Fruit fly (Drosophila melanogaster) whole organism, embryonic: ENCODE measurements around the gene t-Grip84.
A peak's percentile ranks its signal among the peaks of the same experiment; 100 is the strongest.

Source experiments
- Blimp-1 ChIP-seq: fragments of 200-800 bp; sonication (Bioruptor generic); optimal IDR thresholded peaks from 3 replicates; lab custom pipeline; 2018; ENCODE audit warnings: missing biosample characterization, missing genetic modification characterization, mild to moderate bottlenecking, moderate library complexity, missing genetic modification reagents
- CG10543 ChIP-seq: fragments of 200-800 bp; sonication (Bioruptor generic); optimal IDR thresholded peaks from 3 replicates; lab custom pipeline; 2017; ENCODE audit warnings: missing biosample characterization, mild to moderate bottlenecking, missing genetic modification characterization, moderate library complexity
- CG11504 ChIP-seq: fragments of 200-800 bp; sonication (Bioruptor generic); optimal IDR thresholded peaks from 3 replicates; lab custom pipeline; 2019; ENCODE audit warnings: missing biosample characterization, mild to moderate bottlenecking, missing genetic modification characterization, moderate library complexity
- CG1233 ChIP-seq: fragments of 200-800 bp; sonication (Bioruptor generic); optimal IDR thresholded peaks from 4 replicates; lab custom pipeline; 2018; ENCODE audit warnings: missing biosample characterization, mild to moderate bottlenecking, missing genetic modification characterization
- CG14441 ChIP-seq: fragments of 200-800 bp; sonication (Bioruptor generic); IDR thresholded peaks from 2 replicates; pipeline ENCODE4 v1.3.6; 2022; ENCODE audit warnings: missing biosample characterization, missing genetic modification characterization
- CG17186 ChIP-seq: fragments of 200-800 bp; sonication (Bioruptor generic); optimal IDR thresholded peaks from 3 replicates; lab custom pipeline; 2017; ENCODE audit warnings: missing biosample characterization, missing genetic modification reagents, missing genetic modification characterization
- CG17359 ChIP-seq: fragments of 200-800 bp; sonication (Bioruptor generic); optimal IDR thresholded peaks from 3 replicates; lab custom pipeline; 2018; ENCODE audit warnings: missing biosample characterization, mild to moderate bottlenecking, missing genetic modification characterization, moderate library complexity
- CG17802 ChIP-seq: fragments of 200-800 bp; sonication (Bioruptor generic); optimal IDR thresholded peaks from 2 replicates; lab custom pipeline; 2018; ENCODE audit warnings: missing biosample characterization, mild to moderate bottlenecking, missing genetic modification characterization, moderate library complexity
- CG2678 ChIP-seq: fragments of 200-800 bp; sonication (Bioruptor generic); optimal IDR thresholded peaks from 3 replicates; lab custom pipeline; 2019; ENCODE audit warnings: missing biosample characterization, mild to moderate bottlenecking, missing genetic modification characterization, moderate library complexity
- CG2712 ChIP-seq: fragments of 200-800 bp; optimal IDR thresholded peaks from 3 replicates; lab custom pipeline; 2019; ENCODE audit warnings: missing biosample characterization, mild to moderate bottlenecking, missing genetic modification characterization, moderate library complexity
- CG31441 ChIP-seq: fragments of 200-800 bp; sonication (Bioruptor generic); IDR thresholded peaks from 2 replicates; pipeline ENCODE4 v1.3.6; 2022; ENCODE audit warnings: missing biosample characterization, missing genetic modification characterization
- CG3726 ChIP-seq: fragments of 200-800 bp; sonication (Bioruptor generic); IDR thresholded peaks from 3 replicates; pipeline ENCODE4, ENCODE4 v1.3.6; 2022; ENCODE audit warnings: missing biosample characterization, missing genetic modification characterization
- CG5180 ChIP-seq: fragments of 200-800 bp; sonication (Bioruptor generic); optimal IDR thresholded peaks from 3 replicates; lab custom pipeline; 2017; ENCODE audit warnings: missing biosample characterization, missing genetic modification characterization, mild to moderate bottlenecking, moderate library complexity, missing genetic modification reagents
- CG6654 ChIP-seq: fragments of 200-800 bp; sonication (Bioruptor generic); optimal IDR thresholded peaks from 2 replicates; lab custom pipeline; 2017; ENCODE audit warnings: missing biosample characterization, mild to moderate bottlenecking, missing genetic modification characterization
- CG7271 ChIP-seq: fragments of 200-800 bp; sonication (Bioruptor generic); optimal IDR thresholded peaks from 2 replicates; lab custom pipeline; 2018; ENCODE audit warnings: missing biosample characterization, mild to moderate bottlenecking, missing genetic modification characterization, moderate library complexity
- CG7839 ChIP-seq: fragments of 200-800 bp; sonication (Bioruptor generic); optimal IDR thresholded peaks from 3 replicates; lab custom pipeline; 2018; ENCODE audit warnings: missing biosample characterization, mild to moderate bottlenecking, missing genetic modification characterization, moderate library complexity
- CG8089 ChIP-seq: fragments of 200-800 bp; sonication (Bioruptor generic); optimal IDR thresholded peaks from 3 replicates; lab custom pipeline; 2016; ENCODE audit warnings: missing biosample characterization, missing genetic modification characterization
- CHES-1-like ChIP-seq: fragments of 200-800 bp; sonication (Bioruptor generic); optimal IDR thresholded peaks from 2 replicates; lab custom pipeline; 2016; ENCODE audit warnings: missing biosample characterization, missing genetic modification characterization
- CkIIα-i1 ChIP-seq: fragments of 200-800 bp; sonication (Bioruptor generic); IDR thresholded peaks from 2 replicates; pipeline ENCODE4 v1.3.6; 2022; ENCODE audit warnings: missing biosample characterization, missing genetic modification characterization
- CoRest ChIP-seq: fragments of 200-800 bp; sonication (Bioruptor generic); optimal IDR thresholded peaks from 3 replicates; lab custom pipeline; 2018; ENCODE audit warnings: missing biosample characterization, mild to moderate bottlenecking, missing genetic modification characterization, moderate library complexity
- ERR ChIP-seq: fragments of 200-800 bp; sonication (Bioruptor generic); optimal IDR thresholded peaks from 2 replicates; lab custom pipeline; 2016; ENCODE audit warnings: missing biosample characterization, missing genetic modification characterization
- GATAe ChIP-seq: fragments of 200-800 bp; sonication (Bioruptor generic); conservative IDR thresholded peaks from 2 replicates; pipeline ENCODE4 v1.3.6; 2022; ENCODE audit warnings: missing biosample characterization, missing genetic modification characterization
- MTF-1 ChIP-seq: fragments of 200-800 bp; sonication (Bioruptor generic); optimal IDR thresholded peaks from 2 replicates; lab custom pipeline; 2018; ENCODE audit warnings: missing biosample characterization, mild to moderate bottlenecking, missing genetic modification characterization, borderline replicate concordance
- Med ChIP-seq: fragments of 200-800 bp; sonication (Bioruptor generic); peaks from one replicate; lab custom pipeline; 2016; ENCODE audit warnings: missing biosample characterization, missing genetic modification characterization, mild to moderate bottlenecking, inconsistent platforms, moderate library complexity
- Nf-YA ChIP-seq: fragments of 200-800 bp; sonication (Bioruptor generic); IDR thresholded peaks from 2 replicates; pipeline ENCODE4 v1.3.6; 2022; ENCODE audit warnings: missing biosample characterization, missing genetic modification characterization
- Rx ChIP-seq: fragments of 200-800 bp; sonication (Bioruptor generic); IDR thresholded peaks from 2 replicates; pipeline ENCODE4 v1.3.6; 2022; ENCODE audit warnings: missing biosample characterization, missing genetic modification characterization
- Six4 ChIP-seq: fragments of 200-800 bp; sonication (Bioruptor generic); optimal IDR thresholded peaks from 2 replicates; lab custom pipeline; 2016; ENCODE audit warnings: missing biosample characterization, missing genetic modification characterization
- Xbp1 ChIP-seq: fragments of 200-800 bp; sonication (Bioruptor generic); optimal IDR thresholded peaks from 3 replicates; lab custom pipeline; 2016; ENCODE audit warnings: missing biosample characterization, mild to moderate bottlenecking, missing genetic modification characterization
- aop ChIP-seq: fragments of 200-800 bp; sonication (Bioruptor generic); IDR thresholded peaks from 2 replicates; pipeline ENCODE4 v1.3.6; 2022; ENCODE audit warnings: missing biosample characterization, missing genetic modification characterization
- ase ChIP-seq: fragments of 200-800 bp; sonication (Bioruptor generic); IDR thresholded peaks from 3 replicates; pipeline ENCODE4 v1.3.6; 2022; ENCODE audit warnings: missing biosample characterization, missing genetic modification characterization
- ci ChIP-seq: fragments of 200-800 bp; sonication (Bioruptor generic); IDR thresholded peaks from 3 replicates; pipeline ENCODE4 v1.3.6; 2022; ENCODE audit warnings: missing biosample characterization, missing genetic modification characterization
- croc ChIP-seq: fragments of 200-800 bp; sonication (Bioruptor generic); conservative IDR thresholded peaks from 3 replicates; pipeline ENCODE4 v1.3.6; 2022; ENCODE audit warnings: missing biosample characterization, missing genetic modification characterization
- crol ChIP-seq: fragments of 200-800 bp; sonication (Bioruptor generic); IDR thresholded peaks from 2 replicates; pipeline ENCODE4 v1.3.6; 2022; ENCODE audit warnings: missing biosample characterization, missing genetic modification characterization
- da ChIP-seq: fragments of 200-800 bp; sonication (Bioruptor generic); optimal IDR thresholded peaks from 2 replicates; lab custom pipeline; 2016; ENCODE audit warnings: missing biosample characterization, missing genetic modification characterization
- dpn ChIP-seq, 2 experiments: fragments of 200-800 bp; sonication (Bioruptor generic); optimal IDR thresholded peaks; 3 replicates each; lab custom pipeline; 2016; ENCODE audit warnings: missing biosample characterization in 2 of 2, missing genetic modification characterization in 2 of 2
- dysf ChIP-seq: fragments of 200-800 bp; sonication (Bioruptor generic); IDR thresholded peaks from 3 replicates; pipeline ENCODE4 v1.3.6; 2022; ENCODE audit warnings: missing biosample characterization, missing genetic modification characterization
- fd102C ChIP-seq: fragments of 200-800 bp; sonication (Bioruptor generic); optimal IDR thresholded peaks from 2 replicates; lab custom pipeline; 2018; ENCODE audit warnings: missing biosample characterization, mild to moderate bottlenecking, missing genetic modification characterization, moderate library complexity
- klu ChIP-seq: fragments of 200-800 bp; sonication (Bioruptor generic); IDR thresholded peaks from 2 replicates; pipeline ENCODE4 v1.3.6; 2022; ENCODE audit warnings: missing biosample characterization, missing genetic modification characterization
- lbe ChIP-seq: fragments of 200-800 bp; sonication (Bioruptor generic); optimal IDR thresholded peaks from 2 replicates; lab custom pipeline; 2016; ENCODE audit warnings: missing biosample characterization, mild to moderate bottlenecking, missing genetic modification characterization
- luna ChIP-seq: fragments of 200-800 bp; sonication (Bioruptor generic); optimal IDR thresholded peaks from 2 replicates; lab custom pipeline; 2016; ENCODE audit warnings: missing biosample characterization, missing genetic modification characterization
- shn ChIP-seq: fragments of 200-800 bp; sonication (Bioruptor generic); optimal IDR thresholded peaks from 3 replicates; lab custom pipeline; 2016; ENCODE audit warnings: missing biosample characterization, missing genetic modification characterization
- sob ChIP-seq: fragments of 200-800 bp; sonication (Bioruptor generic); IDR thresholded peaks from 2 replicates; pipeline ENCODE4 v1.3.6; 2022; ENCODE audit warnings: missing biosample characterization, missing genetic modification characterization
- tio ChIP-seq: fragments of 200-800 bp; sonication (Bioruptor generic); optimal IDR thresholded peaks from 2 replicates; lab custom pipeline; 2017; ENCODE audit warnings: missing biosample characterization, missing genetic modification characterization, inconsistent platforms
- toy ChIP-seq: fragments of 200-800 bp; sonication (Bioruptor generic); IDR thresholded peaks from 2 replicates; pipeline ENCODE4 v1.3.6; 2022; ENCODE audit warnings: missing biosample characterization, missing genetic modification characterization
- ttk ChIP-seq: fragments of 200-800 bp; sonication (Bioruptor generic); IDR thresholded peaks from 2 replicates; pipeline ENCODE4 v2.1.2; 2022; ENCODE audit warnings: missing biosample characterization, missing genetic modification characterization
- twi ChIP-seq: fragments of 200-800 bp; optimal IDR thresholded peaks from 2 replicates; lab custom pipeline; 2019; ENCODE audit warnings: missing biosample characterization, mild to moderate bottlenecking, missing genetic modification characterization, moderate library complexity
- wor ChIP-seq: fragments of 200-800 bp; sonication (Bioruptor generic); IDR thresholded peaks from 2 replicates; pipeline ENCODE4 v1.3.6; 2022; ENCODE audit warnings: missing biosample characterization, missing genetic modification characterization

Gene t-Grip84

DNA sequence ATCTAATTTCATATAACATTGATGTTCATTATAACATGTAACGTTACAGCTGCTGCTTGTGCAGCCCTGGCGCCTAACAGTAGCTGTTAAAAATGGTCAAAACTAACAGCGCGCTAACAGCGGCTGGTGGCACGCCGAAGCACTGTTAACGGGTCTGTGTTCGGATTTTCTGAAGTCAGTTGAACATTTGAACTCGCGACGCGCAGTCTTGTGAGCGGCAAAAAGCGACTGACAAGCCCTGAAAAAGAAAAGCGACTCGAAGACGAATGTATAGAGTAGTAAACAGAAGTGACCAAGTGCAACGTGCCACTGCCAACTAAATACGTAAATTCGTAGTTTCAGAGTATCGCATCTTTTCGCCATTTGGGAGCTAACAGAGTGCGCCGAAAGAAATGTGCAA is 14.1 kb upstream of the t-Grip84 start (continued):
- no peak for TF ChIP-seq Rx (GFP tag; lab: Robert Waterston, UW)
- TF ChIP-seq tio (GFP tag; lab: Kevin White, UChicago): no peak
- no peak for TF ChIP-seq CG1233 (GFP tag; lab: Kevin White, UChicago)
- no peak for TF ChIP-seq luna (GFP tag; lab: Kevin White, UChicago)
- no peak for TF ChIP-seq Xbp1 (GFP tag; lab: Kevin White, UChicago)
- TF ChIP-seq CG3726 (GFP tag; lab: Robert Waterston, UW): no peak
- TF ChIP-seq GATAe: no peak
- no peak for TF ChIP-seq CHES-1-like

DNA sequence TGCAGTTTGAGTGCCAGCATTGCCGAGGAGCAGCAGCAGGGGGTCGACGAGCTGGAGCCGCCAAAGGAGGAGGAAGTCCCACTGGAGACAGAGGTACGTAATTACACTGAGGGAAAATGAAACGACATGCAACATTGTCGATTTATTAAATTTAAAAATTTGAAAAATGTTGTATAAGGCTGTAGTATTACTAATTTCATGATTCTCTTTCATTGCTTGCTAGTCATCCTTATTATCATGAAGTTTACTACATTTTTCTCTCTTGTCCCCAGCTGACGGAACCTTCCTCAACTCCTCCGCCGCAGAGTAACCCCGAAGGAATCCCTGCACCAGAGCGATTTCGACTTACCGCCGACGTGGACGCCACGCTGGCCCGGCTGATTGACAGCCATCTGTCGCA is 12.6 kb upstream of the t-Grip84 start:
- no peak for TF ChIP-seq da
- no peak for TF ChIP-seq CG6654
- TF ChIP-seq Med: peak; percentile 24
- TF ChIP-seq CG8089 (GFP tag; lab: Kevin White, UChicago): no peak

dm6 chr3L:7601122-7601841 is 10.5 kb upstream of the t-Grip84 start:
- no peak for TF ChIP-seq twi (tag; lab: Kevin White, UChicago)
- no peak for TF ChIP-seq CG7271 (tag; lab: Kevin White, UChicago)
- TF ChIP-seq dysf: 0 out of 3 replicates have a peak, but pooled peaks have one; percentile 23
- TF ChIP-seq sob: no peak
- peak; percentile 5 for TF ChIP-seq CG17359 (tag; lab: Kevin White, UChicago)
- peak; percentile 17 for TF ChIP-seq CG2678 (tag; lab: Kevin White, UChicago)
- TF ChIP-seq ttk (GFP tag; lab: Robert Waterston, UW): peak; percentile 47; the same call in 1 of the 2 replicates
- no peak for TF ChIP-seq CG10543 (GFP tag; lab: Kevin White, UChicago)
- no peak for TF ChIP-seq ERR (GFP tag; lab: Kevin White, UChicago)
- no peak for TF ChIP-seq Xbp1 (GFP tag; lab: Kevin White, UChicago)
- peak; percentile 14 for TF ChIP-seq lbe (GFP tag; lab: Kevin White, UChicago)
- TF ChIP-seq CG11504 (tag; lab: Kevin White, UChicago): peak; percentile 56
- TF ChIP-seq CoRest: no peak
- TF ChIP-seq MTF-1 (GFP tag; lab: Kevin White, UChicago): no peak
- peak; percentile 7 for TF ChIP-seq CG2712 (tag; lab: Kevin White, UChicago)
- no peak for TF ChIP-seq klu (GFP tag; lab: Robert Waterston, UW)
- peak; percentile 29 for TF ChIP-seq CG7839 (tag; lab: Kevin White, UChicago)
- TF ChIP-seq CG5180 (GFP tag; lab: Kevin White, UChicago): no peak
- TF ChIP-seq CG17802 (tag; lab: Kevin White, UChicago): no peak
- peak; percentile 51 for TF ChIP-seq CG31441
- no peak for TF ChIP-seq CkIIα-i1 (GFP tag; lab: Robert Waterston, UW)
- TF ChIP-seq Blimp-1 (GFP tag; lab: Kevin White, UChicago): peak; percentile 37
- TF ChIP-seq ase: no peak
- TF ChIP-seq CG17186 (GFP tag; lab: Kevin White, UChicago): no peak
- TF ChIP-seq ci: 0 out of 3 replicates have a peak, but pooled peaks have one; percentile 11
- no peak for TF ChIP-seq wor
- TF ChIP-seq dpn (GFP tag; optimal IDR thresholded peaks at IDR 0.05; lab: Kevin White, UChicago): no peak
- no peak for TF ChIP-seq aop
- no peak for TF ChIP-seq fd102C (GFP tag; lab: Kevin White, UChicago)
- no peak for TF ChIP-seq shn (GFP tag; lab: Kevin White, UChicago)
- TF ChIP-seq crol: peak; percentile 29; the same call in 1 of the 2 replicates
- peak; percentile 19; the same call in 1 of the 2 replicates for TF ChIP-seq Nf-YA
- TF ChIP-seq croc (GFP tag; lab: Robert Waterston, UW): no peak
- TF ChIP-seq CG14441 (GFP tag; lab: Robert Waterston, UW): 0 out of 2 replicates have a peak, but pooled peaks have one; percentile 25
- TF ChIP-seq toy (GFP tag; lab: Robert Waterston, UW): no peak
- TF ChIP-seq Six4 (GFP tag; lab: Kevin White, UChicago): no peak
